Worm (Caenorhabditis elegans): ENCODE measurements around the gene F52E1.3.

- TF ChIP-seq pqm-1 (tag; optimal IDR thresholded peaks at IDR 0.05) (no peak), lin-39 (tag; optimal IDR thresholded peaks at IDR 0.05) (no peak), elt-3 (tag; optimal IDR thresholded peaks at IDR 0.05) (no peak), nhr-11 (tag; optimal IDR thresholded peaks at IDR 0.05) (no peak), unc-62 (GFP tag; optimal IDR thresholded peaks at IDR 0.05) (no peak), ama-1 (optimal IDR thresholded peaks at IDR 0.05) (no peak), sea-2 (GFP tag; optimal IDR thresholded peaks at IDR 0.05) (no peak), R02D3.7 (tag; optimal IDR thresholded peaks at IDR 0.05) (no peak), ceh-9 (tag; optimal IDR thresholded peaks at IDR 0.05) (no peak)
Measured at ce11 chrV:8413432-8414021, 18.9 kb downstream of the F52E1.3 start, which contains the start of gene vha-18.
